Worm (Caenorhabditis elegans): ENCODE measurements around the gene wee-1.1.

DNA sequence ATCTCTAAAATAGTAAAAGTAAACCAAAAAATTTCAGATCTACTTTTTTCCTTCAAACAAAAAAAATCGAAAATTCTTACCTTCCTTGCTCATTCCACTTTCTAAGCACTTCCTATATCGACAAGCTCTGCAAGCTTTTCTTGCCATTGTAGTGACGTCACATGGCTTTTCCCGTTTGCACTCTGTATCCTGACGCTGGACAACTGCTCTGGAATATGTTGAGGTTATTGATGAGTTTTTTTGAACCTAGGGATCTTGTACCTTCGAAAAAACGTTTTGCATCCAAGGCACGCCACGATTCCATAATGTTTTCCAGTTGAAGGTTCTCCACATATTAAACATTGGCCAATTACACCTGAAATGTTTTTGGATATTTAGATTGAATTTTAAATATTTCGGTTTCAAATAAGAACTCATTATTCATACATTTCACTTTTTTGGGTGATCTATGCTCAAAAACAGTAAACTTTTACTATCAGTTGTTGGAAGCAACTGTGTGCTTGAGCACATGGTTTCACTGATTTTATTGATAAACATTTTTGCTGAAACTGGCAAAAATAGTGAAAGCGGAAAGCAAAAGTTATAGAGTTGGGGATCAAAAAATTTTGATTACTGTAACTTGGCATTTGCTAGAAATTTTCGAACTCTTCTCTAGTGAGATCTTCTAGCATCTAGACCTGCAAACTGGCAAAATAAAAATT lies 16.8 kb upstream of the wee-1.1 start:
- no peak for TF ChIP-seq zim-3 (tag; optimal IDR thresholded peaks at IDR 0.05)
- no peak for TF ChIP-seq egl-44 (GFP tag; IDR thresholded peaks at IDR 0.05)
